Worm (Caenorhabditis elegans): ENCODE results near the gene sfxn-2.

ce11 chrX:7985495-7986029 lies 27.5 kb upstream of the sfxn-2 start, which contains the start of gene F45E1.4:
- no peak for TF ChIP-seq snpc-4 (tag; optimal IDR thresholded peaks at IDR 0.05)
- no peak for TF ChIP-seq ztf-4 (tag; optimal IDR thresholded peaks at IDR 0.05)
- no peak for TF ChIP-seq elt-2 (tag; optimal IDR thresholded peaks at IDR 0.05)
